Fruit fly (Drosophila melanogaster) whole organism, pupa: Measurements from ENCODE around the gene CG15024.

ENCODE experiments used
- CG10348 ChIP-seq: fragments of 200-800 bp; sonication (Bioruptor generic); IDR thresholded peaks from 2 replicates; pipeline ENCODE4 v1.3.6; 2022; ENCODE audit warnings: missing biosample characterization, missing genetic modification characterization
- CG14655 ChIP-seq: fragments of 200-800 bp; sonication (Bioruptor generic); optimal IDR thresholded peaks from 3 replicates; lab custom pipeline; 2017; ENCODE audit warnings: mild to moderate bottlenecking, missing biosample characterization, missing genetic modification reagents, missing genetic modification characterization
- CG15710 ChIP-seq: fragments of 200-800 bp; sonication (Bioruptor generic); optimal IDR thresholded peaks from 2 replicates; lab custom pipeline; 2018; ENCODE audit warnings: missing biosample characterization, mild to moderate bottlenecking, missing genetic modification characterization, moderate library complexity
- CG32121 ChIP-seq: fragments of 200-800 bp; sonication (Bioruptor generic); IDR thresholded peaks from 2 replicates; pipeline ENCODE4 v1.3.6; 2022; ENCODE audit warnings: missing biosample characterization, missing genetic modification characterization
- CG4496 ChIP-seq: fragments of 200-800 bp; sonication (Bioruptor generic); IDR thresholded peaks from 3 replicates; pipeline ENCODE4 v1.3.6; 2022; ENCODE audit warnings: missing biosample characterization, missing genetic modification characterization
- D1 ChIP-seq: fragments of 200-800 bp; sonication (Bioruptor generic); optimal IDR thresholded peaks from 2 replicates; lab custom pipeline; 2018; ENCODE audit warnings: missing biosample characterization, mild to moderate bottlenecking, missing genetic modification characterization, moderate library complexity
- EcR ChIP-seq: fragments of 200-800 bp; sonication (Bioruptor generic); optimal IDR thresholded peaks from 3 replicates; lab custom pipeline; 2019; ENCODE audit warnings: missing biosample characterization, missing genetic modification characterization, mild to moderate bottlenecking, moderate library complexity, missing genetic modification reagents
- Pif1A ChIP-seq: fragments of 200-800 bp; sonication (Bioruptor generic); optimal IDR thresholded peaks from 3 replicates; lab custom pipeline; 2016; ENCODE audit warnings: missing biosample characterization, missing genetic modification characterization

- no peak for TF ChIP-seq CG10348 (GFP tag; lab: Robert Waterston, UW)
- TF ChIP-seq Pif1A (GFP tag; lab: Kevin White, UChicago) = no peak
- no peak for TF ChIP-seq D1 (tag; lab: Kevin White, UChicago)
- TF ChIP-seq CG32121 = no peak
- no peak for TF ChIP-seq CG14655 (GFP tag; lab: Kevin White, UChicago)
- TF ChIP-seq CG4496 (GFP tag; lab: Robert Waterston, UW) = 0 out of 3 replicates have a peak, but pooled peaks have one; percentile 13
- no peak for TF ChIP-seq EcR (GFP tag; lab: Kevin White, UChicago)
- TF ChIP-seq CG15710 (tag; lab: Kevin White, UChicago) = no peak
Observed at dm6 chr3L:4480764-4481163, 17.1 kb upstream of the CG15024 start.
